Worm (Caenorhabditis elegans) whole organism, mixed stage, embryonic: ENCODE data around the gene skr-6.

ENCODE experiments used
- M03D4.4 ChIP-seq: sonication (generic microtip); optimal IDR thresholded peaks from 2 replicates; lab custom pipeline; 2017; ENCODE audit warnings: mild to moderate bottlenecking, missing genetic modification characterization, missing compliant biosample characterization
- bed-3 ChIP-seq: fragments of 200-800 bp; sonication (Bioruptor generic); optimal IDR thresholded peaks from 3 replicates; lab custom pipeline; 2018; ENCODE audit warnings: mild to moderate bottlenecking, missing genetic modification characterization, moderate library complexity, missing compliant biosample characterization
- blmp-1 ChIP-seq: fragments of 150-350 bp; optimal IDR thresholded peaks from 2 replicates; lab custom pipeline; 2014; ENCODE audit warnings: missing biosample characterization, missing genetic modification characterization
- ceh-39 ChIP-seq: fragments of 150-350 bp; optimal IDR thresholded peaks from 2 replicates; lab custom pipeline; 2014; ENCODE audit warnings: missing biosample characterization, missing genetic modification characterization
- ceh-43 ChIP-seq: fragments of 200-800 bp; sonication (Bioruptor generic); optimal IDR thresholded peaks from 2 replicates; lab custom pipeline; 2018; ENCODE audit warnings: mild to moderate bottlenecking, missing genetic modification characterization, moderate library complexity, missing compliant biosample characterization
- ceh-83 ChIP-seq: fragments of 200-800 bp; sonication (Bioruptor generic); optimal IDR thresholded peaks from 2 replicates; lab custom pipeline; 2018; ENCODE audit warnings: mild to moderate bottlenecking, missing genetic modification characterization, missing compliant biosample characterization
- ces-1 ChIP-seq: fragments of 150-350 bp; optimal IDR thresholded peaks from 2 replicates; lab custom pipeline; 2014; ENCODE audit warnings: missing biosample characterization, missing genetic modification reagents, missing genetic modification characterization
- cnd-1 ChIP-seq: fragments of 200-800 bp; sonication (Bioruptor generic); optimal IDR thresholded peaks from 2 replicates; lab custom pipeline; 2018; ENCODE audit warnings: mild to moderate bottlenecking, missing genetic modification characterization, missing compliant biosample characterization
- drap-1 ChIP-seq: fragments of 200-800 bp; sonication (Bioruptor generic); optimal IDR thresholded peaks from 3 replicates; lab custom pipeline; 2018; ENCODE audit warnings: mild to moderate bottlenecking, missing genetic modification characterization, missing compliant biosample characterization
- elt-1 ChIP-seq: sonication (generic microtip); optimal IDR thresholded peaks from 2 replicates; lab custom pipeline; 2017; ENCODE audit warnings: missing genetic modification characterization, mild to moderate bottlenecking, missing compliant biosample characterization, antibody characterized with exemption, moderate library complexity, borderline replicate concordance; ENCODE audit not compliant: insufficient read depth
- elt-3 ChIP-seq: fragments of 150-350 bp; optimal IDR thresholded peaks from 2 replicates; lab custom pipeline; 2014; ENCODE audit warnings: missing biosample characterization, missing genetic modification characterization
- flh-1 ChIP-seq: fragments of 200-800 bp; sonication (Bioruptor generic); optimal IDR thresholded peaks from 2 replicates; lab custom pipeline; 2018; ENCODE audit warnings: mild to moderate bottlenecking, missing genetic modification characterization, moderate library complexity, missing compliant biosample characterization
- ham-2 ChIP-seq: fragments of 200-800 bp; sonication (Bioruptor generic); optimal IDR thresholded peaks from 2 replicates; lab custom pipeline; 2018; ENCODE audit warnings: mild to moderate bottlenecking, missing genetic modification characterization, missing compliant biosample characterization
- hlh-1 ChIP-seq: fragments of 150-350 bp; optimal IDR thresholded peaks from 2 replicates; lab custom pipeline; 2014; ENCODE audit warnings: missing biosample characterization, missing genetic modification reagents, missing genetic modification characterization
- lin-13 ChIP-seq: fragments of 150-350 bp; optimal IDR thresholded peaks from 2 replicates; lab custom pipeline; 2014; ENCODE audit warnings: missing biosample characterization, missing genetic modification characterization
- lin-32 ChIP-seq: fragments of 200-800 bp; sonication (Bioruptor generic); optimal IDR thresholded peaks from 2 replicates; lab custom pipeline; 2018; ENCODE audit warnings: mild to moderate bottlenecking, missing genetic modification characterization, missing compliant biosample characterization
- lsy-2 ChIP-seq: fragments of 150-350 bp; optimal IDR thresholded peaks from 2 replicates; lab custom pipeline; 2014; ENCODE audit warnings: missing biosample characterization, missing genetic modification characterization
- mab-5 ChIP-seq: fragments of 150-350 bp; optimal IDR thresholded peaks from 2 replicates; lab custom pipeline; 2014; ENCODE audit warnings: missing biosample characterization, missing genetic modification characterization
- mep-1 ChIP-seq: fragments of 150-350 bp; optimal IDR thresholded peaks from 2 replicates; lab custom pipeline; 2017; ENCODE audit warnings: missing biosample characterization, missing genetic modification reagents, missing genetic modification characterization, inconsistent platforms
- mls-2 ChIP-seq: sonication (generic microtip); optimal IDR thresholded peaks from 2 replicates; lab custom pipeline; 2016; ENCODE audit warnings: mild to moderate bottlenecking, missing genetic modification characterization, moderate library complexity, missing compliant biosample characterization
- nhr-12 ChIP-seq: fragments of 150-350 bp; optimal IDR thresholded peaks from 2 replicates; lab custom pipeline; 2014; ENCODE audit warnings: missing biosample characterization, missing genetic modification characterization
- nhr-2 ChIP-seq: fragments of 150-350 bp; optimal IDR thresholded peaks from 2 replicates; lab custom pipeline; 2014; ENCODE audit warnings: missing biosample characterization, missing genetic modification characterization
- nhr-237 ChIP-seq: fragments of 150-350 bp; optimal IDR thresholded peaks from 2 replicates; lab custom pipeline; 2014; ENCODE audit warnings: missing biosample characterization, missing genetic modification characterization
- nhr-28 ChIP-seq: fragments of 150-350 bp; optimal IDR thresholded peaks from 2 replicates; lab custom pipeline; 2014; ENCODE audit warnings: missing biosample characterization, missing genetic modification characterization
- nhr-76 ChIP-seq: sonication (generic microtip); optimal IDR thresholded peaks from 2 replicates; lab custom pipeline; 2017; ENCODE audit warnings: missing biosample characterization, missing genetic modification characterization
- snpc-4 ChIP-seq: fragments of 150-350 bp; optimal IDR thresholded peaks from 2 replicates; lab custom pipeline; 2014; ENCODE audit warnings: missing biosample characterization, missing genetic modification characterization
- sptf-1 ChIP-seq: sonication (generic microtip); optimal IDR thresholded peaks from 2 replicates; lab custom pipeline; 2017; ENCODE audit warnings: mild to moderate bottlenecking, missing genetic modification characterization, moderate library complexity, missing compliant biosample characterization
- tbx-8 ChIP-seq: fragments of 200-800 bp; sonication (Bioruptor generic); optimal IDR thresholded peaks from 2 replicates; lab custom pipeline; 2018; ENCODE audit warnings: mild to moderate bottlenecking, missing genetic modification characterization, moderate library complexity, missing compliant biosample characterization
- unc-120 ChIP-seq: sonication (generic microtip); optimal IDR thresholded peaks from 2 replicates; lab custom pipeline; 2017; ENCODE audit warnings: missing genetic modification characterization, missing compliant biosample characterization; ENCODE audit not compliant: poor library complexity, severe bottlenecking
- unc-39 ChIP-seq: fragments of 150-350 bp; optimal IDR thresholded peaks from 2 replicates; lab custom pipeline; 2014; ENCODE audit warnings: missing biosample characterization, missing genetic modification characterization
- unc-62 ChIP-seq: fragments of 150-350 bp; optimal IDR thresholded peaks from 2 replicates; lab custom pipeline; 2014; ENCODE audit warnings: missing biosample characterization, missing genetic modification reagents, missing genetic modification characterization
- zip-8 ChIP-seq: fragments of 150-350 bp; optimal IDR thresholded peaks from 2 replicates; lab custom pipeline; 2014; ENCODE audit warnings: missing biosample characterization, missing genetic modification characterization
- ztf-11 ChIP-seq: fragments of 150-350 bp; optimal IDR thresholded peaks from 2 replicates; lab custom pipeline; 2014; ENCODE audit warnings: missing biosample characterization, missing genetic modification characterization

skr-6 gene

ce11 chrV:18246077-18246476 lies 23.7 kb downstream of the skr-6 start:
- no peak for TF ChIP-seq snpc-4
- no peak for TF ChIP-seq flh-1 (GFP tag; lab: Kevin White, UChicago)
- no peak for TF ChIP-seq elt-1 (tag; lab: Kevin White, UChicago)
- no peak for TF ChIP-seq drap-1 (GFP tag; lab: Kevin White, UChicago)
- no peak for TF ChIP-seq ceh-39 (tag; lab: Kevin White, UChicago)
- no peak for TF ChIP-seq lin-13 (tag; lab: Kevin White, UChicago)
- no peak for TF ChIP-seq mab-5
- TF ChIP-seq nhr-237 (tag; lab: Kevin White, UChicago), result no peak
- no peak for TF ChIP-seq unc-39
- TF ChIP-seq unc-62, result no peak
- no peak for TF ChIP-seq unc-120 (tag; lab: Kevin White, UChicago)
- no peak for TF ChIP-seq tbx-8 (GFP tag; lab: Kevin White, UChicago)
- no peak for TF ChIP-seq ztf-11

DNA sequence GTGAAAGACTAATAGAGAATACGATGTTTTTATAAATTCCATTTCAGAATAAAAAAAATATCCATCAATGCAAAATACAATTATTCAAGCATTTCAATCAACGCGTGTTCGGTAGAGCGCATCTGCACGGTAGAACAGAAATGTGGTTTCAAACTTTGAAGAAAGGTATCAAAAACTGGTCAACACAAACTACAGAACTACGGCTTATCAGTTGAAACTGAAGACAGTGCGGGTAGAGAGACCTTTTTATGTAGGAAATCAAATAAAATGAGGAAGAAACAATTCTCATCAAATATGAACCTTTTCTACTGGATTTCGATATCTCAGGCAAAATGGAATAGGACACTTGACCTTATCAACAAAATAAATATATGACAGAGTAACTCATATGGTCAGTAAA lies 25.4 kb downstream of the skr-6 start:
- no peak for TF ChIP-seq nhr-76 (tag; lab: Kevin White, UChicago)
- no peak for TF ChIP-seq snpc-4
- no peak for TF ChIP-seq drap-1 (GFP tag; lab: Kevin White, UChicago)
- no peak for TF ChIP-seq cnd-1 (tag; lab: Kevin White, UChicago)
- no peak for TF ChIP-seq bed-3 (GFP tag; lab: Kevin White, UChicago)
- no peak for TF ChIP-seq ceh-39 (tag; lab: Kevin White, UChicago)
- no peak for TF ChIP-seq ztf-11
- TF ChIP-seq nhr-12 (tag; lab: Kevin White, UChicago), result no peak
- TF ChIP-seq ces-1 (GFP tag; lab: Kevin White, UChicago), result no peak
- no peak for TF ChIP-seq elt-3 (tag; lab: Kevin White, UChicago)

- TF ChIP-seq mep-1 (tag; lab: Kevin White, UChicago), result no peak
- no peak for TF ChIP-seq ces-1 (GFP tag; lab: Kevin White, UChicago)
Observed at ce11 chrV:18243227-18243626, 26.6 kb downstream of the skr-6 start.

DNA sequence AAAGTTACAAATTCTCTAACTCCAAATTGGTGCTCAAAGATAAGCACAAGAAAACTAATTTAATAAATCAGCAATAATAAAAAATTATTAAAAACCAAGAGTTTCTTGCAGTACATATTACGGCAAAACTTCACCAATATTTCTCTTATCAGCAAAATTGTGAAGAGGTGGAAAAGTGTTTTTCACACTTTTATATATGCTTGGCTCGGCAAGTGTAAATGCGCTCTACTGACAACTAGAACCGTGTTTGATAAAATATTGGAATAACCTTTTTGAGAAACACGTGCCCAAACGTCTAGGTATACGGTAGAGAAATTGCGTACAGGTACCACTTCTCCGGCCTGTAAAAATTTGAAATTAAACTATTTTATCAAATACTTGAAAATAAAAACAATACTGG lies 28.5 kb downstream of the skr-6 start, which contains the start of gene R10E8.8:
Gene R10E8.8, minus strand, starts transcription at position 343 of the 400 bp plus-strand sequence.
- no peak for TF ChIP-seq elt-3 (tag; lab: Kevin White, UChicago)

ce11 chrV:18236714-18237288 lies 33.0 kb downstream of the skr-6 start, which contains the start of gene R10E8.3:
TSS of gene R10E8.3 (minus strand) at chrV:18236764.
- no peak for TF ChIP-seq drap-1 (GFP tag; lab: Kevin White, UChicago)
- no peak for TF ChIP-seq sptf-1
- TF ChIP-seq ceh-39 (tag; lab: Kevin White, UChicago), result no peak
- no peak for TF ChIP-seq M03D4.4 (tag; lab: Kevin White, UChicago)
- TF ChIP-seq cnd-1 (tag; lab: Kevin White, UChicago), result no peak
- no peak for TF ChIP-seq unc-62
- TF ChIP-seq zip-8, result no peak
- no peak for TF ChIP-seq ham-2 (GFP tag; lab: Kevin White, UChicago)
- no peak for TF ChIP-seq lin-32
- no peak for TF ChIP-seq lsy-2 (tag; lab: Kevin White, UChicago)
- TF ChIP-seq nhr-237 (tag; lab: Kevin White, UChicago), result no peak
- no peak for TF ChIP-seq tbx-8 (GFP tag; lab: Kevin White, UChicago)
- no peak for TF ChIP-seq ceh-43 (GFP tag; lab: Kevin White, UChicago)
- TF ChIP-seq elt-1 (tag; lab: Kevin White, UChicago), result no peak
- no peak for TF ChIP-seq mep-1 (tag; lab: Kevin White, UChicago)
- no peak for TF ChIP-seq nhr-2
- TF ChIP-seq, all 35 proteins: peak for 0

DNA sequence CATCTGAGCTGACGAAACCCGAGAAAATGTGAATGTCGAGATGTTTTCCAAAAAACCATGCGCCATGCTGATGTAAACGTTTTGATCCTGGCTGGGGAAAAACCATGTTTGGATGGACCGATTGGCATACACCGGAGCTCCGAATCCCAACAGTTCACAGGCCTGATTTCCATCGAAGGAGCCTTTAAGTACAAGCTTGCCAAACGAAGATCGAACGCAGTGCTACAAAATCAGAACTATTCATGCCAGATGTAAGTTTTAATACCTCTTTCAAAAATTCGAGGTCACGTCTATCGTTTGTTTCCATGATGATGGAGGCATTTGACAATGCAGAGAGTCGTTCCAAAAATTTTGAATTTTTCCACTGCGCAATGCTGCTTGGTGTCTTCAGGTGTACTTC lies 34.0 kb downstream of the skr-6 start:
- TF ChIP-seq nhr-2 (no peak), cnd-1 (tag; lab: Kevin White, UChicago) (no peak), ztf-11 (no peak), blmp-1 (tag; lab: Kevin White, UChicago) (no peak), zip-8 (no peak), nhr-237 (tag; lab: Kevin White, UChicago) (no peak), unc-120 (tag; lab: Kevin White, UChicago) (no peak), nhr-12 (tag; lab: Kevin White, UChicago) (no peak), mls-2 (tag; lab: Kevin White, UChicago) (no peak), nhr-76 (tag; lab: Kevin White, UChicago) (no peak), ham-2 (GFP tag; lab: Kevin White, UChicago) (no peak), hlh-1 (tag; lab: Kevin White, UChicago) (no peak), elt-3 (tag; lab: Kevin White, UChicago) (no peak), nhr-28 (tag; lab: Kevin White, UChicago) (no peak), lsy-2 (tag; lab: Kevin White, UChicago) (no peak), lin-32 (no peak), ceh-39 (tag; lab: Kevin White, UChicago) (no peak), tbx-8 (GFP tag; lab: Kevin White, UChicago) (no peak), ceh-83 (GFP tag; lab: Kevin White, UChicago) (no peak), mab-5 (no peak)
